Worm (Caenorhabditis elegans) whole organism, L4 larva: Measurements from ENCODE around the gene sart-3.

ENCODE experiments used
- R02D3.7 ChIP-seq: fragments of 150-350 bp; sonication (generic microtip); optimal IDR thresholded peaks from 3 replicates; lab custom pipeline; 2014; ENCODE audit warnings: missing biosample characterization, missing genetic modification characterization
- ceh-28 ChIP-seq: fragments of 150-350 bp; optimal IDR thresholded peaks from 2 replicates; lab custom pipeline; 2014; ENCODE audit warnings: missing biosample characterization, missing genetic modification reagents, missing genetic modification characterization
- egl-27 ChIP-seq: sonication (generic microtip); optimal IDR thresholded peaks from 3 replicates; lab custom pipeline; 2017; ENCODE audit warnings: missing biosample characterization, missing genetic modification reagents, missing genetic modification characterization
- fkh-10 ChIP-seq: fragments of 150-350 bp; optimal IDR thresholded peaks from 2 replicates; lab custom pipeline; 2014; ENCODE audit warnings: missing biosample characterization, missing genetic modification reagents, missing genetic modification characterization
- mdl-1 ChIP-seq, 2 experiments: fragments of 150-350 bp in 1 of 2; sonication (generic microtip) in 1 of 2; optimal IDR thresholded peaks; 2 replicates each; lab custom pipeline; 2014 to 2017; ENCODE audit warnings: missing biosample characterization in 2 of 2, missing genetic modification characterization in 2 of 2
- nhr-237 ChIP-seq: sonication (generic microtip); optimal IDR thresholded peaks from 2 replicates; lab custom pipeline; 2017; ENCODE audit warnings: missing biosample characterization, missing genetic modification characterization
- nhr-6 ChIP-seq: fragments of 150-350 bp; optimal IDR thresholded peaks from 2 replicates; lab custom pipeline; 2014; ENCODE audit warnings: missing biosample characterization, missing genetic modification characterization
- skn-1 ChIP-seq: fragments of 150-350 bp; optimal IDR thresholded peaks from 2 replicates; lab custom pipeline; 2014; ENCODE audit warnings: missing biosample characterization, missing genetic modification characterization
- snpc-4 ChIP-seq: fragments of 150-350 bp; optimal IDR thresholded peaks from 2 replicates; lab custom pipeline; 2014; ENCODE audit warnings: missing biosample characterization, missing genetic modification characterization
- unc-130 ChIP-seq: sonication (generic microtip); optimal IDR thresholded peaks from 2 replicates; lab custom pipeline; 2016; ENCODE audit warnings: missing genetic modification reagents, missing genetic modification characterization, missing compliant biosample characterization
- zip-2 ChIP-seq: fragments of 150-350 bp; optimal IDR thresholded peaks from 2 replicates; lab custom pipeline; 2014; ENCODE audit warnings: missing biosample characterization, missing genetic modification characterization
- ztf-11 ChIP-seq: fragments of 150-350 bp; optimal IDR thresholded peaks from 2 replicates; lab custom pipeline; 2014; ENCODE audit warnings: missing biosample characterization, missing genetic modification characterization
- ztf-7 ChIP-seq: fragments of 150-350 bp; optimal IDR thresholded peaks from 2 replicates; lab custom pipeline; 2014; ENCODE audit warnings: missing biosample characterization, missing genetic modification characterization

- TF ChIP-seq fkh-10 (GFP tag; lab: Kevin White, UChicago), result no peak
- no peak for TF ChIP-seq ztf-7 (tag; lab: Kevin White, UChicago)
- no peak for TF ChIP-seq snpc-4
- TF ChIP-seq zip-2 (tag; lab: Kevin White, UChicago), result no peak
- TF ChIP-seq skn-1 (tag; lab: Kevin White, UChicago), result no peak
- TF ChIP-seq ceh-28 (tag; lab: Kevin White, UChicago), result no peak
- peak; percentile 45 for TF ChIP-seq unc-130 (GFP tag; lab: Kevin White, UChicago)
- no peak for TF ChIP-seq nhr-6 (tag; lab: Kevin White, UChicago)
- no peak for TF ChIP-seq nhr-237
- TF ChIP-seq ztf-11 (tag; lab: Kevin White, UChicago), result no peak
- TF ChIP-seq mdl-1 (tag; optimal IDR thresholded peaks at IDR 0.05; lab: Kevin White, UChicago), result no peak
- TF ChIP-seq R02D3.7 (tag; lab: Kevin White, UChicago), result no peak
- no peak for TF ChIP-seq egl-27
Measured at ce11 chrIV:11377439-11377838, 44.7 kb upstream of the sart-3 start.
